Worm (Caenorhabditis elegans) whole organism, late embryonic: ENCODE data around the gene npl-10.

Experiments used
- C08G9.2 ChIP-seq: sonication (generic microtip); optimal IDR thresholded peaks from 2 replicates; lab custom pipeline; 2016; ENCODE audit warnings: mild to moderate bottlenecking, missing genetic modification characterization, moderate library complexity, missing compliant biosample characterization
- ceh-22 ChIP-seq: sonication (generic microtip); optimal IDR thresholded peaks from 2 replicates; lab custom pipeline; 2017; ENCODE audit warnings: missing biosample characterization, missing genetic modification characterization
- ets-4 ChIP-seq: sonication (generic microtip); optimal IDR thresholded peaks from 2 replicates; lab custom pipeline; 2016; ENCODE audit warnings: missing genetic modification characterization, missing compliant biosample characterization
- hlh-6 ChIP-seq: sonication (generic microtip); optimal IDR thresholded peaks from 2 replicates; lab custom pipeline; 2016; ENCODE audit warnings: missing genotype, missing genetic modification characterization, missing compliant biosample characterization
- pqm-1 ChIP-seq: sonication (generic microtip); optimal IDR thresholded peaks from 2 replicates; lab custom pipeline; 2016; ENCODE audit warnings: missing genetic modification characterization, missing compliant biosample characterization
- ref-2 ChIP-seq: sonication (generic microtip); optimal IDR thresholded peaks from 2 replicates; lab custom pipeline; 2016; ENCODE audit warnings: missing genetic modification characterization, missing compliant biosample characterization
- tbx-7 ChIP-seq: sonication (generic microtip); optimal IDR thresholded peaks from 2 replicates; lab custom pipeline; 2016; ENCODE audit warnings: missing genotype, missing genetic modification characterization, missing compliant biosample characterization
- unc-42 ChIP-seq: sonication (generic microtip); optimal IDR thresholded peaks from 2 replicates; lab custom pipeline; 2016; ENCODE audit warnings: missing genotype, missing genetic modification characterization, missing compliant biosample characterization

DNA sequence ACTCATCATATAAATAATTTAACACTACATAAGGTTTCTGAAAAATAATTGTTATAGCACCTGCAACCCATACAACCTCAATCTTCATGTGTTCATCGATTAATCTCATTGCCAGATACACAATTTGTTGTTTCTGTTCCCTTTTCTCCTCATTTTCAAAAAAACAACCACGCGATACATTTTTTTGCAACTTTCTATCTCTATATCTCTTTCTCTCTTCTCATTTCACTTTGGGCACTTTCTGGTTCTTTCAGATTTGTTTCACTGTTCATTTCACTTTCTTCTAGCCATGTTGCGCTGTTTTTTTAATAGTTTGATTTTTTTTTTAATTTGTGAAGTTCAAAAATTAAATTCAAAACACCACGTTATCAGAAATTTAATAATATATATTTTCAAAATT lies 23.5 kb upstream of the npl-10 start:
- no peak for TF ChIP-seq C08G9.2 (tag; lab: Kevin White, UChicago)
- TF ChIP-seq ets-4 (tag; lab: Kevin White, UChicago) = no peak
- TF ChIP-seq hlh-6 (tag; lab: Kevin White, UChicago) = no peak
- TF ChIP-seq unc-42 (tag; lab: Kevin White, UChicago) = no peak
- TF ChIP-seq ref-2 (tag; lab: Kevin White, UChicago) = no peak
- no peak for TF ChIP-seq ceh-22 (tag; lab: Kevin White, UChicago)
- TF ChIP-seq tbx-7 = no peak
- no peak for TF ChIP-seq pqm-1 (tag; lab: Kevin White, UChicago)
